Worm (Caenorhabditis elegans): ENCODE measurements around the gene T25B9.6.
A peak's percentile ranks its signal among the peaks of the same experiment; 100 is the strongest.

Gene T25B9.6

DNA sequence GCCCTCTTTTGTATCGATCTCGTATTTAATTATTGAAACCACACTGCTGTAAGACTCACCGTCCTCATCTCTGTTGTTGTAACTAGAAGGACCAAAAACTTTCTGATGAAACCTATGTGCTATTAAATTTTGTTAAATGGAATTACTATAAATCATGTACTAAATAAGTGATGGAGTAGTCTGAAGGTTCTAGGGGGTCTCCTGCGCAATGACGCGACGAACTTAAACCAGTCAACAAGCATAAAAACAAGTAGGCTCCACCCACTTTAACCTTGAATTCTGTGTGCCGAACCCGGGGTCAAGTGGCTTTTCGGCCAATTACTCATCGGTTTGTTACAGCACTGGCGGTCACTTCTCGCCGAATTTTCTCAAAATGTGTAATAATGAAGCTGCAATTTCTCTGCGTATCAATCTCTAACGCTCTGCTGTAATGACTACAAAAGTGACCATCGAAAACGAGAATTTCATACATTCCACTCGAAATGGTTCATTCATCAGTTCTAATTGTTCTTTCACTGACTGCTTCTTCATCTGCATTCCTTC lies 20.9 kb upstream of the T25B9.6 start, which contains the start of gene grl-21 (continued):
- TF ChIP-seq ztf-28 (GFP tag; IDR thresholded peaks at IDR 0.05) (no peak), bed-1 (GFP tag; IDR thresholded peaks at IDR 0.05) (no peak), rec-8 (tag; optimal IDR thresholded peaks at IDR 0.05) (no peak), nhr-27 (tag; optimal IDR thresholded peaks at IDR 0.05) (no peak), hsf-1 (GFP tag; IDR thresholded peaks at IDR 0.05) (peak; percentile 32; the same call in 1 of the 2 replicates), egl-44 (GFP tag; IDR thresholded peaks at IDR 0.05) (no peak), mes-4 (tag; optimal IDR thresholded peaks at IDR 0.05) (no peak), Y56A3A.18 (GFP tag; IDR thresholded peaks at IDR 0.05) (no peak), somi-1 (GFP tag; optimal IDR thresholded peaks at IDR 0.05) (no peak), Y53G8AR.9 (GFP tag; conservative IDR thresholded peaks at IDR 0.05) (0 out of 2 replicates have a peak, but pooled peaks have one; percentile 43), zim-3 (tag; optimal IDR thresholded peaks at IDR 0.05) (no peak), chd-7 (tag; optimal IDR thresholded peaks at IDR 0.05) (no peak), F23B12.7 (tag; optimal IDR thresholded peaks at IDR 0.05; ENCODE audit: insufficient read depth) (no peak), madf-6 (GFP tag; IDR thresholded peaks at IDR 0.05) (peak; percentile 69), zfh-2 (GFP tag; conservative IDR thresholded peaks at IDR 0.05) (no peak), unc-130 (GFP tag; optimal IDR thresholded peaks at IDR 0.05) (no peak), die-1 (tag; optimal IDR thresholded peaks at IDR 0.05) (no peak), cebp-1 (GFP tag; IDR thresholded peaks at IDR 0.05) (no peak), cebp-1 (tag; optimal IDR thresholded peaks at IDR 0.05) (no peak), madf-10 (tag; optimal IDR thresholded peaks at IDR 0.05) (no peak), ceh-40 (GFP tag; IDR thresholded peaks at IDR 0.05) (no peak), nfyb-1 (GFP tag; IDR thresholded peaks at IDR 0.05) (no peak), D2030.7 (GFP tag; IDR thresholded peaks at IDR 0.05) (no peak), B0261.1 (tag; optimal IDR thresholded peaks at IDR 0.05) (no peak), sea-2 (GFP tag; IDR thresholded peaks at IDR 0.05) (no peak), repo-1 (tag; optimal IDR thresholded peaks at IDR 0.05) (no peak), Y67H2A.10 (GFP tag; conservative IDR thresholded peaks at IDR 0.05) (no peak), rcor-1 (GFP tag; IDR thresholded peaks at IDR 0.05) (no peak), fkh-3 (tag; optimal IDR thresholded peaks at IDR 0.05) (no peak), Y79H2A.3 (GFP tag; conservative IDR thresholded peaks at IDR 0.05) (no peak), T26A5.8 (tag; optimal IDR thresholded peaks at IDR 0.05) (peak; percentile 39), hlh-26 (GFP tag; conservative IDR thresholded peaks at IDR 0.05) (no peak), B0019.2 (GFP tag; conservative IDR thresholded peaks at IDR 0.05) (no peak), let-526 (GFP tag; IDR thresholded peaks at IDR 0.05) (no peak), F52B5.7 (tag; optimal IDR thresholded peaks at IDR 0.05) (no peak), T07F8.4 (tag; optimal IDR thresholded peaks at IDR 0.05) (no peak), F10E7.11 (tag; optimal IDR thresholded peaks at IDR 0.05) (peak; percentile 12), gei-17 (GFP tag; optimal IDR thresholded peaks at IDR 0.05) (no peak), sptf-2 (GFP tag; optimal IDR thresholded peaks at IDR 0.05) (no peak), nhr-80 (tag; optimal IDR thresholded peaks at IDR 0.05) (no peak), egrh-3 (GFP tag; IDR thresholded peaks at IDR 0.05) (no peak), him-1 (tag; optimal IDR thresholded peaks at IDR 0.05) (no peak)
